Worm (Caenorhabditis elegans): ENCODE data around the gene C49C8.8.

- TF ChIP-seq elt-4 (tag; optimal IDR thresholded peaks at IDR 0.05) (no peak), unc-86 (tag; optimal IDR thresholded peaks at IDR 0.05) (no peak), odd-2 (tag; optimal IDR thresholded peaks at IDR 0.05) (no peak), elt-2 (tag; optimal IDR thresholded peaks at IDR 0.05) (no peak), dve-1 (tag; optimal IDR thresholded peaks at IDR 0.05) (no peak), hlh-8 (tag; optimal IDR thresholded peaks at IDR 0.05) (no peak), ztf-16 (tag; optimal IDR thresholded peaks at IDR 0.05) (no peak), nhr-232 (tag; optimal IDR thresholded peaks at IDR 0.05) (no peak)
Measured at ce11 chrIV:8668635-8669034, 16.7 kb downstream of the C49C8.8 start, which contains the start of gene cdh-5.
